Worm (Caenorhabditis elegans) whole organism, L3 larva: ENCODE measurements around the gene F47B7.4.

ENCODE experiments used
- aly-2 ChIP-seq: fragments of 150-350 bp; optimal IDR thresholded peaks from 2 replicates; lab custom pipeline; 2014; ENCODE audit warnings: missing biosample characterization, missing genetic modification characterization
- ama-1 ChIP-seq: fragments of 150-350 bp; optimal IDR thresholded peaks from 2 replicates; lab custom pipeline; 2018
- ceh-16 ChIP-seq: sonication (generic microtip); optimal IDR thresholded peaks from 2 replicates; lab custom pipeline; 2017; ENCODE audit warnings: missing biosample characterization, missing genetic modification characterization
- ceh-28 ChIP-seq: fragments of 150-350 bp; optimal IDR thresholded peaks from 2 replicates; lab custom pipeline; 2014; ENCODE audit warnings: missing biosample characterization, missing genetic modification reagents, missing genetic modification characterization
- ceh-82 ChIP-seq: fragments of 150-350 bp; optimal IDR thresholded peaks from 2 replicates; lab custom pipeline; 2014; ENCODE audit warnings: missing biosample characterization, missing genetic modification characterization
- ceh-9 ChIP-seq: sonication (generic microtip); optimal IDR thresholded peaks from 2 replicates; lab custom pipeline; 2018; ENCODE audit warnings: missing biosample characterization, missing genetic modification characterization
- daf-12 ChIP-seq: fragments of 150-350 bp; optimal IDR thresholded peaks from 2 replicates; lab custom pipeline; 2014; ENCODE audit warnings: missing biosample characterization, missing genetic modification reagents, missing genetic modification characterization
- egl-5 ChIP-seq: fragments of 150-350 bp; optimal IDR thresholded peaks from 2 replicates; lab custom pipeline; 2017; ENCODE audit warnings: missing biosample characterization, missing genetic modification reagents, missing genetic modification characterization, inconsistent platforms
- elt-3 ChIP-seq, 3 experiments: fragments of 150-350 bp in 1 of 3; sonication (generic microtip) in 2 of 3; optimal IDR thresholded peaks; 2 replicates in 2 of 3; 4 replicates in 1 of 3; lab custom pipeline; 2014 to 2017; ENCODE audit warnings: missing biosample characterization in 3 of 3, missing genetic modification characterization in 3 of 3
- eor-1 ChIP-seq, 2 experiments: fragments of 150-350 bp; optimal IDR thresholded peaks; 2 replicates each; lab custom pipeline; 2014 to 2018; ENCODE audit warnings: missing biosample characterization in 2 of 2, missing genetic modification characterization in 2 of 2
- fkh-2 ChIP-seq: fragments of 150-350 bp; optimal IDR thresholded peaks from 2 replicates; lab custom pipeline; 2014; ENCODE audit warnings: missing biosample characterization, missing genetic modification reagents, missing genetic modification characterization
- fos-1 ChIP-seq: fragments of 150-350 bp; optimal IDR thresholded peaks from 2 replicates; lab custom pipeline; 2014; ENCODE audit warnings: missing biosample characterization, missing genetic modification characterization
- hmg-11 ChIP-seq: sonication (generic microtip); optimal IDR thresholded peaks from 2 replicates; lab custom pipeline; 2016; ENCODE audit warnings: missing genetic modification characterization, missing compliant biosample characterization
- jun-1 ChIP-seq: fragments of 150-350 bp; optimal IDR thresholded peaks from 2 replicates; lab custom pipeline; 2014; ENCODE audit warnings: missing biosample characterization, missing genetic modification reagents, missing genetic modification characterization
- lsy-12 ChIP-seq: sonication (generic microtip); optimal IDR thresholded peaks from 2 replicates; lab custom pipeline; 2016; ENCODE audit warnings: mild to moderate bottlenecking, missing genetic modification characterization, missing compliant biosample characterization
- mdl-1 ChIP-seq: fragments of 150-350 bp; optimal IDR thresholded peaks from 2 replicates; lab custom pipeline; 2014; ENCODE audit warnings: missing biosample characterization, missing genetic modification characterization
- mml-1 ChIP-seq: fragments of 150-350 bp; sonication (generic microtip); optimal IDR thresholded peaks from 3 replicates; lab custom pipeline; 2014; ENCODE audit warnings: missing biosample characterization, missing genetic modification characterization
- nfya-1 ChIP-seq: sonication (generic microtip); optimal IDR thresholded peaks from 2 replicates; lab custom pipeline; 2017; ENCODE audit warnings: missing genetic modification characterization, mild to moderate bottlenecking, missing compliant biosample characterization, antibody characterized with exemption, moderate library complexity; ENCODE audit not compliant: insufficient read depth
- nhr-11 ChIP-seq: fragments of 150-350 bp; optimal IDR thresholded peaks from 2 replicates; lab custom pipeline; 2014; ENCODE audit warnings: missing biosample characterization, missing genetic modification characterization
- nhr-23 ChIP-seq: fragments of 150-350 bp; optimal IDR thresholded peaks from 2 replicates; lab custom pipeline; 2014; ENCODE audit warnings: missing biosample characterization, missing genetic modification reagents, missing genetic modification characterization
- nhr-25 ChIP-seq: sonication (generic microtip); optimal IDR thresholded peaks from 2 replicates; lab custom pipeline; 2017; ENCODE audit warnings: missing biosample characterization, missing genetic modification characterization
- nhr-28 ChIP-seq: fragments of 150-350 bp; optimal IDR thresholded peaks from 2 replicates; lab custom pipeline; 2014; ENCODE audit warnings: missing biosample characterization, missing genetic modification characterization
- nhr-67 ChIP-seq: fragments of 150-350 bp; optimal IDR thresholded peaks from 2 replicates; lab custom pipeline; 2014; ENCODE audit warnings: missing biosample characterization, missing genetic modification characterization
- nhr-76 ChIP-seq: fragments of 150-350 bp; sonication (generic microtip); optimal IDR thresholded peaks from 5 replicates; lab custom pipeline; 2014; ENCODE audit warnings: missing biosample characterization, missing genetic modification characterization
- nhr-77 ChIP-seq: fragments of 150-350 bp; optimal IDR thresholded peaks from 2 replicates; lab custom pipeline; 2014; ENCODE audit warnings: missing biosample characterization, missing genetic modification characterization
- pha-4 ChIP-seq: fragments of 150-350 bp; optimal IDR thresholded peaks from 2 replicates; lab custom pipeline; 2014; ENCODE audit warnings: missing biosample characterization, missing genetic modification reagents, missing genetic modification characterization
- sea-2 ChIP-seq: fragments of 150-350 bp; sonication (generic microtip); optimal IDR thresholded peaks from 4 replicates; lab custom pipeline; 2014; ENCODE audit warnings: missing biosample characterization, missing genetic modification reagents, missing genetic modification characterization
- skn-1 ChIP-seq: fragments of 150-350 bp; optimal IDR thresholded peaks from 2 replicates; lab custom pipeline; 2014; ENCODE audit warnings: missing biosample characterization, missing genetic modification characterization
- snpc-4 ChIP-seq: fragments of 150-350 bp; optimal IDR thresholded peaks from 2 replicates; lab custom pipeline; 2014; ENCODE audit warnings: missing biosample characterization, missing genetic modification characterization
- unc-39 ChIP-seq: sonication (generic microtip); optimal IDR thresholded peaks from 4 replicates; lab custom pipeline; 2017; ENCODE audit warnings: missing biosample characterization, missing genetic modification characterization
- zag-1 ChIP-seq: fragments of 150-350 bp; optimal IDR thresholded peaks from 2 replicates; lab custom pipeline; 2014; ENCODE audit warnings: missing biosample characterization, missing genetic modification characterization
- ztf-11 ChIP-seq: fragments of 150-350 bp; optimal IDR thresholded peaks from 2 replicates; lab custom pipeline; 2014; ENCODE audit warnings: missing biosample characterization, missing genetic modification characterization
- ztf-4 ChIP-seq: fragments of 150-350 bp; optimal IDR thresholded peaks from 2 replicates; lab custom pipeline; 2014; ENCODE audit warnings: missing biosample characterization, missing genetic modification characterization

Gene F47B7.4

ce11 chrX:3756238-3756637 lies 10.2 kb downstream of the F47B7.4 start:
- TF ChIP-seq nhr-11 (tag; lab: Kevin White, UChicago), result no peak
- no peak for TF ChIP-seq nhr-76
- TF ChIP-seq elt-3 (tag; optimal IDR thresholded peaks at IDR 0.05; lab: Kevin White, UChicago), result peak in 1 of 3 experiments; percentile 88
- TF ChIP-seq nhr-28 (tag; lab: Kevin White, UChicago), result no peak
- TF ChIP-seq nhr-67, result no peak
- TF ChIP-seq pha-4 (tag; lab: Kevin White, UChicago), result no peak

- TF ChIP-seq elt-3 (tag; optimal IDR thresholded peaks at IDR 0.05; lab: Kevin White, UChicago) (peak in 1 of 3 experiments; percentile 11), egl-5 (tag; lab: Kevin White, UChicago) (no peak), ceh-9 (tag; lab: Kevin White, UChicago) (no peak), ztf-11 (tag; lab: Kevin White, UChicago) (no peak), skn-1 (tag; lab: Kevin White, UChicago) (no peak), mml-1 (tag; lab: Kevin White, UChicago) (no peak)
Measured at ce11 chrX:3755753-3756152, 10.7 kb downstream of the F47B7.4 start.

ce11 chrX:3752443-3752842 lies 14.0 kb downstream of the F47B7.4 start:
- no peak for TF ChIP-seq ztf-11 (tag; lab: Kevin White, UChicago)

ce11 chrX:3751370-3751769 lies 15.1 kb downstream of the F47B7.4 start:
- TF ChIP-seq lsy-12 (tag; lab: Kevin White, UChicago) (no peak), jun-1 (tag; lab: Kevin White, UChicago) (no peak), nhr-25 (tag; lab: Kevin White, UChicago) (no peak), nhr-77 (tag; lab: Kevin White, UChicago) (no peak)
- TF ChIP-seq, all 47 proteins: peak for 0

- no peak for TF ChIP-seq egl-5 (tag; lab: Kevin White, UChicago)
- TF ChIP-seq zag-1, result no peak
Measured at ce11 chrX:3743190-3743589, 23.3 kb downstream of the F47B7.4 start.

ce11 chrX:3742223-3742622 lies 24.2 kb downstream of the F47B7.4 start, which contains the start of gene fkh-2:
fkh-2 (minus strand) TSS chrX:3742323.
- no peak for TF ChIP-seq nhr-25 (tag; lab: Kevin White, UChicago)
- TF ChIP-seq ceh-82 (tag; lab: Kevin White, UChicago), result no peak
- no peak for TF ChIP-seq nhr-23 (tag; lab: Kevin White, UChicago)
- no peak for TF ChIP-seq ztf-4
- TF ChIP-seq unc-39 (tag; lab: Kevin White, UChicago), result no peak
- TF ChIP-seq daf-12 (tag; lab: Kevin White, UChicago), result no peak
- TF ChIP-seq mdl-1, result no peak
- TF ChIP-seq lsy-12 (tag; lab: Kevin White, UChicago), result no peak
- TF ChIP-seq ama-1 (lab: Kevin White, UChicago), result no peak
- TF ChIP-seq ceh-16 (tag; lab: Kevin White, UChicago), result no peak
- no peak for TF ChIP-seq snpc-4 (tag; lab: Kevin White, UChicago)
- no peak for TF ChIP-seq nhr-77 (tag; lab: Kevin White, UChicago)
- no peak for TF ChIP-seq skn-1 (tag; lab: Kevin White, UChicago)
- TF ChIP-seq jun-1 (tag; lab: Kevin White, UChicago), result no peak
- TF ChIP-seq nhr-11 (tag; lab: Kevin White, UChicago), result no peak
- TF ChIP-seq fkh-2 (tag; lab: Kevin White, UChicago), result no peak
- TF ChIP-seq sea-2, result no peak
- no peak for TF ChIP-seq aly-2

- no peak for TF ChIP-seq aly-2
- no peak for TF ChIP-seq lsy-12 (tag; lab: Kevin White, UChicago)
- no peak for TF ChIP-seq eor-1 (tag; optimal IDR thresholded peaks at IDR 0.05; lab: Kevin White, UChicago)
- TF ChIP-seq nfya-1 (tag; lab: Kevin White, UChicago), result no peak
- no peak for TF ChIP-seq daf-12 (tag; lab: Kevin White, UChicago)
- no peak for TF ChIP-seq pha-4 (tag; lab: Kevin White, UChicago)
- no peak for TF ChIP-seq unc-39 (tag; lab: Kevin White, UChicago)
- no peak for TF ChIP-seq hmg-11 (tag; lab: Kevin White, UChicago)
- no peak for TF ChIP-seq jun-1 (tag; lab: Kevin White, UChicago)
- TF ChIP-seq ceh-28, result no peak
- no peak for TF ChIP-seq fos-1 (tag; lab: Kevin White, UChicago)
- no peak for TF ChIP-seq ceh-82 (tag; lab: Kevin White, UChicago)
Measured at ce11 chrX:3738617-3739016, 27.8 kb downstream of the F47B7.4 start.
